Fruit fly (Drosophila melanogaster): ENCODE measurements around the gene e.
A peak's percentile ranks its signal among the peaks of the same experiment; 100 is the strongest.

The e gene

dm6 chr3R:21199085-21199899 lies 37.7 kb downstream of the e start:
- peak; percentile 6 for TF ChIP-seq noc (tag; optimal IDR thresholded peaks at IDR 0.05)

dm6 chr3R:21198073-21198472 lies 38.9 kb downstream of the e start:
- peak; percentile 69 for TF ChIP-seq noc (tag; optimal IDR thresholded peaks at IDR 0.05)

- no peak for TF ChIP-seq noc (tag; optimal IDR thresholded peaks at IDR 0.05)
Measured at dm6 chr3R:21197566-21197965, 39.4 kb downstream of the e start.

- no peak for TF ChIP-seq noc (tag; optimal IDR thresholded peaks at IDR 0.05)
Measured at dm6 chr3R:21195210-21195967, 41.6 kb downstream of the e start.

- no peak for TF ChIP-seq noc (tag; optimal IDR thresholded peaks at IDR 0.05)
Measured at dm6 chr3R:21193742-21194141, 43.2 kb downstream of the e start.

dm6 chr3R:21192267-21192666 lies 44.7 kb downstream of the e start:
- TF ChIP-seq noc (tag; optimal IDR thresholded peaks at IDR 0.05), result no peak

- no peak for TF ChIP-seq noc (tag; optimal IDR thresholded peaks at IDR 0.05)
Measured at dm6 chr3R:21190797-21191401, 46.1 kb downstream of the e start.

- no peak for TF ChIP-seq noc (tag; optimal IDR thresholded peaks at IDR 0.05)
Measured at dm6 chr3R:21189520-21190180, 47.3 kb downstream of the e start.

dm6 chr3R:21188540-21189276 lies 48.3 kb downstream of the e start:
- peak; percentile 57 for TF ChIP-seq noc (tag; optimal IDR thresholded peaks at IDR 0.05)

dm6 chr3R:21187394-21188392 lies 49.3 kb downstream of the e start:
- no peak for TF ChIP-seq noc (tag; optimal IDR thresholded peaks at IDR 0.05)

dm6 chr3R:21186606-21187393 lies 50.2 kb downstream of the e start:
- TF ChIP-seq noc (tag; optimal IDR thresholded peaks at IDR 0.05), result no peak

- TF ChIP-seq noc (tag; optimal IDR thresholded peaks at IDR 0.05), result no peak
Measured at dm6 chr3R:21185655-21186054, 51.3 kb downstream of the e start.

- TF ChIP-seq noc (tag; optimal IDR thresholded peaks at IDR 0.05), result no peak
Measured at dm6 chr3R:21184373-21185132, 52.4 kb downstream of the e start.

Data from whole organism, larva.